Fruit fly (Drosophila melanogaster): Measurements from ENCODE around the gene Nhe1.
A peak's percentile ranks its signal among the peaks of the same experiment; 100 is the strongest.

The Nhe1 gene

DNA sequence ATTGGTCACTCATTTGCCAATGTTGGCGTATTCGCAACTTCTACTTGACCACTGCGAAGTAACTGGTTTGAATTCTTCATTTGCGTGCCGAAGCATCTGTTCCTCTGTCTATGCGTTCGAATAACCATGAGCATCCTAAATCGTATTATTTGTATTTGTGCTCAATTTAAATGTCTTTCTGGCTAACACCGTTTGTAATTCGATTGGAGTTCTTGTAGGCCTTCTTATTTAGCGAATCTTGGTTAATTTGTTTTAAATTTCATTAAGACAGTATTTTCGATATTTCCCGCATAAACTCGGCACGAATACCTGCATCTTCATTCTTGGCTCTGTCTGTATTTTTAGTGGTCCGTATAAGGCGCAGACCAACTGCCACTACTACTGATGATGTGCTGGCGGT lies 14.7 kb downstream of the Nhe1 start (continued):
- peak; percentile 83 for TF ChIP-seq CG3919 (GFP tag; optimal IDR thresholded peaks at IDR 0.05)
- peak; percentile 79 for TF ChIP-seq topi (GFP tag; optimal IDR thresholded peaks at IDR 0.05)
- TF ChIP-seq CG9139 (GFP tag; optimal IDR thresholded peaks at IDR 0.05) = peak; percentile 68
- peak; percentile 91 for TF ChIP-seq net (GFP tag; optimal IDR thresholded peaks at IDR 0.05)
- TF ChIP-seq Ets96B (tag; optimal IDR thresholded peaks at IDR 0.05) = peak; percentile 87
- TF ChIP-seq eg (GFP tag; IDR thresholded peaks at IDR 0.05) = no peak
- peak; percentile 88 for TF ChIP-seq CG6808 (GFP tag; optimal IDR thresholded peaks at IDR 0.05)
- peak; percentile 81 for TF ChIP-seq fd59A (GFP tag; optimal IDR thresholded peaks at IDR 0.05)
- peak in 1 of 2 experiments; percentile 63 for TF ChIP-seq salr (GFP tag; optimal IDR thresholded peaks at IDR 0.05)
- peak; percentile 39 for TF ChIP-seq dac (GFP tag; optimal IDR thresholded peaks at IDR 0.05)
- no peak for TF ChIP-seq spab (GFP tag; optimal IDR thresholded peaks at IDR 0.05)
- TF ChIP-seq Hr4 (GFP tag; optimal IDR thresholded peaks at IDR 0.05) = peak; percentile 42
- TF ChIP-seq cyc (GFP tag; optimal IDR thresholded peaks at IDR 0.05) = peak; percentile 59
- peak; percentile 70 for TF ChIP-seq pdm3 (GFP tag; optimal IDR thresholded peaks at IDR 0.05)
- peak; percentile 75 for TF ChIP-seq CG7368 (GFP tag; optimal IDR thresholded peaks at IDR 0.05)
- TF ChIP-seq CG11762 (GFP tag; optimal IDR thresholded peaks at IDR 0.05; ENCODE audit: insufficient read depth) = peak; percentile 69
- TF ChIP-seq CG32006 (GFP tag; optimal IDR thresholded peaks at IDR 0.05) = peak; percentile 67
- peak; percentile 75 for TF ChIP-seq lz (GFP tag; optimal IDR thresholded peaks at IDR 0.05)
- peak; percentile 84 for TF ChIP-seq CG6854 (GFP tag; optimal IDR thresholded peaks at IDR 0.05)
- no peak for TF ChIP-seq Gug (GFP tag; IDR thresholded peaks at IDR 0.05)
- TF ChIP-seq OdsH (GFP tag; optimal IDR thresholded peaks at IDR 0.05) = peak; percentile 73
- TF ChIP-seq svp (GFP tag) = no peak
- TF ChIP-seq CG31627 (GFP tag; optimal IDR thresholded peaks at IDR 0.05) = peak; percentile 72
- TF ChIP-seq Ets21C (GFP tag; optimal IDR thresholded peaks at IDR 0.05) = peak; percentile 62
- TF ChIP-seq ss (GFP tag; optimal IDR thresholded peaks at IDR 0.05) = peak; percentile 90 to 98
- TF ChIP-seq CG4318 (GFP tag; optimal IDR thresholded peaks at IDR 0.05) = peak; percentile 13
- TF ChIP-seq CG16779 (tag; optimal IDR thresholded peaks at IDR 0.05) = no peak
- peak; percentile 73 for TF ChIP-seq Lpt (GFP tag; optimal IDR thresholded peaks at IDR 0.05)

DNA sequence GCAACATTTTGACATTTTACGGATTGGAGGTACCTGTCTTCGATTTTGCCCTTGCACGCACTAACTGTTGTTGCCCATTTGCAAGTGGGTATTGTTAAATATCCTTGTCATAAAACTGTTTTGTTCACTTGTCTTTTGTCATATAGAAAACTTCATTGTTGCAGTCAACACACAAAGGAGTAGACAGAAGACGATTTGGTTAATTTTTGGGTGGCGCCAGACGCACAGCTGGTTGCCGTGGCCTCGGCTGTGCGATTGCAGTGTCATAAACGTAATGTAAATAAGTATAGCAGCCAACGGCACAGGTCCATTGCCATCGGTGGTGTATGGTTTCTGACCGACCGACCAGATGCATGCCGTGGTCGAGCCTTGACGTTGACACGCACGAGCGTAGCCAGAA lies 15.2 kb downstream of the Nhe1 start:
- TF ChIP-seq CG11902 (GFP tag; optimal IDR thresholded peaks at IDR 0.05) = no peak
- no peak for TF ChIP-seq svp (GFP tag)
- TF ChIP-seq pdm3 (GFP tag; optimal IDR thresholded peaks at IDR 0.05) = no peak
- TF ChIP-seq eg (GFP tag; IDR thresholded peaks at IDR 0.05) = no peak
- TF ChIP-seq CG6854 (GFP tag; optimal IDR thresholded peaks at IDR 0.05) = no peak
- no peak for TF ChIP-seq CG9139 (GFP tag; optimal IDR thresholded peaks at IDR 0.05)
- TF ChIP-seq Blimp-1 (GFP tag; optimal IDR thresholded peaks at IDR 0.05) = no peak
- no peak for TF ChIP-seq Sox15 (GFP tag; optimal IDR thresholded peaks at IDR 0.05)
- no peak for TF ChIP-seq achi (GFP tag; optimal IDR thresholded peaks at IDR 0.05)

DNA sequence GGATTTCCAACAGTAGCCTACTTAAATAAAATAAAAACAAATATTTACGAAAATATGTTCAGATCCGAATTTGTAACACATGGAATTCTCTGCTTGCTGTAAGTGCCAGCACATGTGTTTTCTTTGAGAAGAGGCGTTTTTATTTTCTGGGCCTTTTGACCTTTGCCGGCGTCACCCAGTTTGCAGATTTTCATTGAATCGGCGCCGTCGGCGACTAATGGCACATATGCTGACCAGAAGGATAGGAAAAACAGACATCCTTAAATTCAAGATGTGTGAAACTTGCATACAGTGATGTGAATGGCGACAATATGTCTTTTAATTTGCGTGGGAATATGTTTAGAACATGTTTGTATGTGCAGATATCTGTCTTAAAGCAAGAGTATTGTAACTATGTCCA lies 16.5 kb downstream of the Nhe1 start:
- TF ChIP-seq OdsH (GFP tag; optimal IDR thresholded peaks at IDR 0.05) (no peak), Hr39 (GFP tag; optimal IDR thresholded peaks at IDR 0.05) (no peak), eg (GFP tag; IDR thresholded peaks at IDR 0.05) (no peak), CG6276 (GFP tag; optimal IDR thresholded peaks at IDR 0.05) (no peak), fd85E (GFP tag; optimal IDR thresholded peaks at IDR 0.05) (no peak), CG8319 (GFP tag; optimal IDR thresholded peaks at IDR 0.05) (no peak), esn (GFP tag; optimal IDR thresholded peaks at IDR 0.05) (no peak), Ets96B (tag; optimal IDR thresholded peaks at IDR 0.05) (no peak), CG11294 (GFP tag; IDR thresholded peaks at IDR 0.05) (no peak), CG3032 (tag; optimal IDR thresholded peaks at IDR 0.05) (no peak), Sox14 (GFP tag; optimal IDR thresholded peaks at IDR 0.05) (no peak), Lpt (GFP tag; optimal IDR thresholded peaks at IDR 0.05) (no peak), fkh (GFP tag; optimal IDR thresholded peaks at IDR 0.05) (no peak), salr (GFP tag; optimal IDR thresholded peaks at IDR 0.05) (no peak), CG1621 (tag; optimal IDR thresholded peaks at IDR 0.05) (no peak), ss (GFP tag; optimal IDR thresholded peaks at IDR 0.05) (no peak), pdm3 (GFP tag; optimal IDR thresholded peaks at IDR 0.05) (no peak), CG8632 (GFP tag; optimal IDR thresholded peaks at IDR 0.05) (no peak)

Measured in whole organism, prepupa.